Worm (Caenorhabditis elegans): ENCODE measurements around the gene C35A5.10.
A peak's percentile ranks its signal among the peaks of the same experiment; 100 is the strongest.

ce11 chrV:10472901-10473774 is 30.9 kb upstream of the C35A5.10 start:
- TF ChIP-seq nhr-28 (tag; optimal IDR thresholded peaks at IDR 0.05) (no peak), pqm-1 (tag; optimal IDR thresholded peaks at IDR 0.05) (no peak), nhr-25 (tag; optimal IDR thresholded peaks at IDR 0.05) (no peak), egl-27 (tag; optimal IDR thresholded peaks at IDR 0.05) (no peak), ZK546.5 (tag; optimal IDR thresholded peaks at IDR 0.05) (no peak), nhr-12 (tag; optimal IDR thresholded peaks at IDR 0.05) (no peak), ztf-4 (tag; optimal IDR thresholded peaks at IDR 0.05) (no peak), lin-15B (tag; optimal IDR thresholded peaks at IDR 0.05) (no peak), nfya-1 (tag; optimal IDR thresholded peaks at IDR 0.05; ENCODE audit: insufficient read depth) (no peak), ama-1 (optimal IDR thresholded peaks at IDR 0.05) (peak; percentile 85), elt-3 (tag; optimal IDR thresholded peaks at IDR 0.05) (no peak), zag-1 (tag; optimal IDR thresholded peaks at IDR 0.05) (no peak), tbx-2 (tag; optimal IDR thresholded peaks at IDR 0.05) (no peak), nhr-237 (tag; optimal IDR thresholded peaks at IDR 0.05) (no peak)
